Worm (Caenorhabditis elegans) whole organism, L3 larva: Measurements from ENCODE around the gene F40F8.3.

Experiments used
- aly-2 ChIP-seq: fragments of 150-350 bp; optimal IDR thresholded peaks from 2 replicates; lab custom pipeline; 2014; ENCODE audit warnings: missing biosample characterization, missing genetic modification characterization
- ama-1 ChIP-seq: fragments of 150-350 bp; optimal IDR thresholded peaks from 2 replicates; lab custom pipeline; 2018
- ceh-9 ChIP-seq: sonication (generic microtip); optimal IDR thresholded peaks from 2 replicates; lab custom pipeline; 2018; ENCODE audit warnings: missing biosample characterization, missing genetic modification characterization
- egl-27 ChIP-seq: sonication (generic microtip); optimal IDR thresholded peaks from 4 replicates; lab custom pipeline; 2017; ENCODE audit warnings: missing biosample characterization, missing genetic modification reagents, missing genetic modification characterization
- nhr-11 ChIP-seq: fragments of 150-350 bp; optimal IDR thresholded peaks from 2 replicates; lab custom pipeline; 2014; ENCODE audit warnings: missing biosample characterization, missing genetic modification characterization

DNA sequence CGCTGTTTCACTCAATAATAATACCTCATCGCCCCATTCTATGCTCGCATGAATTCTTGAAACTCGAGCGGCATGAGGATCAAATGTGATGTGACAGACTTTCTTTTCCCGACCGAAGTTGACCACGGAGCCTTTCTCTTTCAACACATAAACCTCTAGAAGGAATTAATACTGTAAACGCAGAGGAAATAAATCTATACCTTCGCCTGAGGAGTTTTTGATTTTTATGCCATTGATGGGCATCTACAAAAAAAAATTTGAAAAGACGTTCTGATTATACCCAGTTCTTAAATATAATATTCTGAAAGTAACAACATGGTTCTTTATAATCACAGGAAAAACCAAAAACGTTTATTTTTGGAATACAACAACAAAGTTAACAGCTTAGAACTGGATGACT is 32.9 kb upstream of the F40F8.3 start, which contains the start of gene nbs-1:
- no peak for TF ChIP-seq aly-2 (tag; lab: Kevin White, UChicago)
- TF ChIP-seq ama-1 (lab: Kevin White, UChicago) = no peak
- TF ChIP-seq nhr-11 (tag; lab: Kevin White, UChicago) = no peak
- TF ChIP-seq ceh-9 (tag; lab: Kevin White, UChicago) = no peak
- TF ChIP-seq egl-27 (tag; lab: Kevin White, UChicago) = no peak
